Worm (Caenorhabditis elegans): ENCODE data around the gene M01F1.4.

DNA sequence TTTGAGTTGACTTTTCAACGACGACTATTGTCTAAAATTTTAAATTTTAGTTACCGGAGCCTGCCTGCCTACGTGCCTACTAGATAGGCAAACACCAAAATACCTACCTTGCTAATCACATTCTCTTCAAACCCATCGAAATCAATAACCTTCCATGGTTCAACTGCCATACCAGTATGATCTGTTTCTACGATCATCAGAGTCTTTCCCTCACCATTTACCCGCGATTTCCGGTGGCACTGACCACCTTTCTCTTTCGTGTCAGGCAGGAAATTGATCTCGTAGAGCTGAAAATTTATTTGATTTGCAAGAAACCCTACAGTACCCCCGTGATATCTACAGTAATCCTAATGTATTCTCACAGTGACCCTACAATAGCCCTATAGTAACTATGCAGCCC is 24.8 kb downstream of the M01F1.4 start:
- TF ChIP-seq klf-2 (GFP tag; conservative IDR thresholded peaks at IDR 0.05) (no peak), ztf-29 (GFP tag; IDR thresholded peaks at IDR 0.05) (no peak), flt-1 (GFP tag; IDR thresholded peaks at IDR 0.05) (no peak), T22C8.4 (GFP tag; IDR thresholded peaks at IDR 0.05) (no peak), cog-1 (tag; optimal IDR thresholded peaks at IDR 0.05) (no peak), med-1 (GFP tag; optimal IDR thresholded peaks at IDR 0.05; ENCODE audit: insufficient read depth) (no peak), ref-1 (GFP tag; conservative IDR thresholded peaks at IDR 0.05) (no peak), tab-1 (GFP tag; IDR thresholded peaks at IDR 0.05) (no peak), ztf-23 (GFP tag; IDR thresholded peaks at IDR 0.05) (no peak)
